Fruit fly (Drosophila melanogaster) whole organism, embryonic: Measurements from ENCODE around the gene CG12301.

Source experiments
- Ada2b ChIP-seq: fragments of 200-800 bp; sonication (Bioruptor generic); IDR thresholded peaks from 2 replicates; pipeline ENCODE4 v1.3.6; 2022; ENCODE audit warnings: missing biosample characterization, missing genetic modification characterization
- Bdp1 ChIP-seq: fragments of 200-800 bp; sonication (Bioruptor generic); optimal IDR thresholded peaks from 3 replicates; lab custom pipeline; 2016; ENCODE audit warnings: missing biosample characterization, missing genetic modification characterization
- CG10209 ChIP-seq: fragments of 200-800 bp; sonication (Bioruptor generic); optimal IDR thresholded peaks from 3 replicates; lab custom pipeline; 2017; ENCODE audit warnings: missing biosample characterization, mild to moderate bottlenecking, missing genetic modification characterization, missing genetic modification reagents
- CG11560 ChIP-seq: fragments of 200-800 bp; sonication (Bioruptor generic); IDR thresholded peaks from 3 replicates; pipeline ENCODE4 v1.3.6; 2022; ENCODE audit warnings: missing biosample characterization, missing genetic modification characterization
- CG11695 ChIP-seq: fragments of 200-800 bp; sonication (Bioruptor generic); IDR thresholded peaks from 3 replicates; pipeline ENCODE4 v1.3.6; 2022; ENCODE audit warnings: missing biosample characterization, missing genetic modification characterization
- CG11723 ChIP-seq: fragments of 200-800 bp; sonication (Bioruptor generic); optimal IDR thresholded peaks from 2 replicates; lab custom pipeline; 2017; ENCODE audit warnings: missing biosample characterization, mild to moderate bottlenecking, missing genetic modification characterization
- CG14860 ChIP-seq: fragments of 200-800 bp; sonication (Bioruptor generic); IDR thresholded peaks from 3 replicates; pipeline ENCODE4 v1.3.6; 2022; ENCODE audit warnings: missing biosample characterization, missing genetic modification characterization; ENCODE audit not compliant: partially characterized antibody
- CG17912 ChIP-seq: fragments of 200-800 bp; sonication (Bioruptor generic); optimal IDR thresholded peaks from 2 replicates; lab custom pipeline; 2018; ENCODE audit warnings: missing biosample characterization, mild to moderate bottlenecking, missing genetic modification characterization
- CG30020 ChIP-seq: fragments of 200-800 bp; optimal IDR thresholded peaks from 2 replicates; lab custom pipeline; 2019; ENCODE audit warnings: missing biosample characterization, mild to moderate bottlenecking, missing genetic modification characterization, moderate library complexity
- CG31388 ChIP-seq: fragments of 200-800 bp; sonication (Bioruptor generic); optimal IDR thresholded peaks from 2 replicates; lab custom pipeline; 2016; ENCODE audit warnings: missing biosample characterization, missing genetic modification characterization
- CG31441 ChIP-seq: fragments of 200-800 bp; sonication (Bioruptor generic); IDR thresholded peaks from 2 replicates; pipeline ENCODE4 v1.3.6; 2022; ENCODE audit warnings: missing biosample characterization, missing genetic modification characterization
- CG43689 ChIP-seq: fragments of 200-800 bp; sonication (Bioruptor generic); IDR thresholded peaks from 2 replicates; pipeline ENCODE4 v1.3.6; 2022; ENCODE audit warnings: missing biosample characterization, missing genetic modification characterization
- CG5245 ChIP-seq: fragments of 200-800 bp; sonication (Bioruptor generic); optimal IDR thresholded peaks from 3 replicates; lab custom pipeline; 2016; ENCODE audit warnings: missing biosample characterization, missing genetic modification characterization
- CG6791 ChIP-seq: fragments of 200-800 bp; sonication (Bioruptor generic); IDR thresholded peaks from 3 replicates; pipeline ENCODE4 v1.3.6; 2022; ENCODE audit warnings: missing biosample characterization, missing genetic modification characterization; ENCODE audit not compliant: partially characterized antibody
- CG7963 ChIP-seq: fragments of 200-800 bp; sonication (Bioruptor generic); IDR thresholded peaks from 3 replicates; pipeline ENCODE4 v1.3.6; 2022; ENCODE audit warnings: missing biosample characterization, missing genetic modification characterization; ENCODE audit not compliant: partially characterized antibody
- CG9727 ChIP-seq: fragments of 200-800 bp; sonication (Bioruptor generic); optimal IDR thresholded peaks from 3 replicates; lab custom pipeline; 2017; ENCODE audit warnings: missing biosample characterization, mild to moderate bottlenecking, missing genetic modification characterization
- Fer1 ChIP-seq: fragments of 200-800 bp; sonication (Bioruptor generic); optimal IDR thresholded peaks from 2 replicates; lab custom pipeline; 2017; ENCODE audit warnings: missing biosample characterization, mild to moderate bottlenecking, missing genetic modification characterization
- MESR4 ChIP-seq: fragments of 200-800 bp; sonication (Bioruptor generic); optimal IDR thresholded peaks from 2 replicates; lab custom pipeline; 2018; ENCODE audit warnings: missing biosample characterization, mild to moderate bottlenecking, missing genetic modification characterization, moderate library complexity
- MTF-1 ChIP-seq: fragments of 200-800 bp; sonication (Bioruptor generic); optimal IDR thresholded peaks from 2 replicates; lab custom pipeline; 2018; ENCODE audit warnings: missing biosample characterization, mild to moderate bottlenecking, missing genetic modification characterization, borderline replicate concordance
- Mes4 ChIP-seq: fragments of 200-800 bp; sonication (Bioruptor generic); optimal IDR thresholded peaks from 2 replicates; lab custom pipeline; 2016; ENCODE audit warnings: missing biosample characterization, missing genetic modification characterization
- Nf-YB ChIP-seq: fragments of 200-800 bp; sonication (Bioruptor generic); optimal IDR thresholded peaks from 3 replicates; lab custom pipeline; 2019; ENCODE audit warnings: missing biosample characterization, mild to moderate bottlenecking, missing genetic modification characterization, moderate library complexity
- Pdp1 ChIP-seq, 2 experiments: fragments of 200-800 bp; sonication (Bioruptor generic); optimal IDR thresholded peaks; 3 replicates each; lab custom pipeline; 2016; ENCODE audit warnings: missing biosample characterization in 2 of 2, missing genetic modification characterization in 2 of 2, mild to moderate bottlenecking in 1 of 2, moderate library complexity in 1 of 2
- Sin3A ChIP-seq: fragments of >200 bp; optimal IDR thresholded peaks from 2 replicates; lab custom pipeline; 2018
- Sry-δ ChIP-seq: fragments of 200-800 bp; sonication (Bioruptor generic); optimal IDR thresholded peaks from 2 replicates; lab custom pipeline; 2016; ENCODE audit warnings: missing biosample characterization, missing genetic modification characterization
- Xrp1 ChIP-seq: fragments of 200-800 bp; sonication (Bioruptor generic); IDR thresholded peaks from 2 replicates; pipeline ENCODE4 v1.3.6; 2022; ENCODE audit warnings: missing biosample characterization, missing genetic modification characterization
- amos ChIP-seq: fragments of 200-800 bp; sonication (Bioruptor generic); IDR thresholded peaks from 2 replicates; pipeline ENCODE4 v1.3.6; 2022; ENCODE audit warnings: missing biosample characterization, missing genetic modification characterization; ENCODE audit not compliant: partially characterized antibody
- az2 ChIP-seq: fragments of 200-800 bp; sonication (Bioruptor generic); optimal IDR thresholded peaks from 3 replicates; lab custom pipeline; 2016; ENCODE audit warnings: missing biosample characterization, missing genetic modification characterization
- bowl ChIP-seq: fragments of 200-800 bp; sonication (Bioruptor generic); IDR thresholded peaks from 2 replicates; pipeline ENCODE4 v1.3.6; 2022; ENCODE audit warnings: missing biosample characterization, missing genetic modification characterization
- chinmo ChIP-seq: fragments of 200-800 bp; sonication (Bioruptor generic); IDR thresholded peaks from 4 replicates; pipeline ENCODE4 v1.3.6; 2022; ENCODE audit warnings: missing biosample characterization, missing genetic modification characterization; ENCODE audit not compliant: partially characterized antibody
- chn ChIP-seq: fragments of 200-800 bp; sonication (Bioruptor generic); optimal IDR thresholded peaks from 2 replicates; lab custom pipeline; 2016; ENCODE audit warnings: missing biosample characterization, missing genetic modification characterization
- dan ChIP-seq: fragments of 200-800 bp; sonication (Bioruptor generic); IDR thresholded peaks from 2 replicates; pipeline ENCODE4 v1.3.6; 2022; ENCODE audit warnings: missing biosample characterization, missing genetic modification characterization
- fd3F ChIP-seq: fragments of 200-800 bp; sonication (Bioruptor generic); optimal IDR thresholded peaks from 2 replicates; lab custom pipeline; 2018; ENCODE audit warnings: missing biosample characterization, mild to moderate bottlenecking, missing genetic modification characterization, moderate library complexity
- gce ChIP-seq: fragments of 200-800 bp; sonication (Bioruptor generic); IDR thresholded peaks from 3 replicates; pipeline ENCODE4 v1.3.6; 2022; ENCODE audit warnings: missing biosample characterization, missing genetic modification characterization
- gcm ChIP-seq: fragments of 200-800 bp; sonication (Bioruptor generic); optimal IDR thresholded peaks from 2 replicates; lab custom pipeline; 2019; ENCODE audit warnings: missing biosample characterization, mild to moderate bottlenecking, missing genetic modification characterization, moderate library complexity
- gfzf ChIP-seq: fragments of 200-800 bp; sonication (Bioruptor generic); optimal IDR thresholded peaks from 2 replicates; lab custom pipeline; 2016; ENCODE audit warnings: missing biosample characterization, mild to moderate bottlenecking, missing genetic modification characterization, moderate library complexity
- gsb-n ChIP-seq: fragments of 200-800 bp; sonication (Bioruptor generic); optimal IDR thresholded peaks from 3 replicates; lab custom pipeline; 2018; ENCODE audit warnings: missing biosample characterization, mild to moderate bottlenecking, missing genetic modification characterization
- ken ChIP-seq: fragments of 200-800 bp; sonication (Bioruptor generic); IDR thresholded peaks from 3 replicates; pipeline ENCODE4 v1.3.6; 2022; ENCODE audit warnings: missing biosample characterization, missing genetic modification characterization
- nom ChIP-seq: fragments of 200-800 bp; sonication (Bioruptor generic); optimal IDR thresholded peaks from 2 replicates; lab custom pipeline; 2017; ENCODE audit warnings: missing biosample characterization, missing genetic modification characterization, mild to moderate bottlenecking, moderate library complexity, missing genetic modification reagents
- rib ChIP-seq: fragments of 200-800 bp; sonication (Bioruptor generic); IDR thresholded peaks from 2 replicates; pipeline ENCODE4 v1.3.6; 2022; ENCODE audit warnings: missing biosample characterization, missing genetic modification characterization
- sens ChIP-seq: fragments of 200-800 bp; sonication (Bioruptor generic); peaks from one replicate; lab custom pipeline; 2016; ENCODE audit warnings: missing biosample characterization, missing genetic modification characterization
- seq ChIP-seq: fragments of 200-800 bp; sonication (Bioruptor generic); IDR thresholded peaks from 2 replicates; pipeline ENCODE4 v1.3.6; 2022; ENCODE audit warnings: missing biosample characterization, missing genetic modification characterization
- sim ChIP-seq: fragments of 200-800 bp; sonication (Bioruptor generic); IDR thresholded peaks from 2 replicates; pipeline ENCODE4 v1.3.6; 2022; ENCODE audit warnings: missing biosample characterization, missing genetic modification characterization
- ssp ChIP-seq: fragments of 200-800 bp; sonication (Bioruptor generic); IDR thresholded peaks from 2 replicates; pipeline ENCODE4 v1.3.6; 2022; ENCODE audit warnings: missing biosample characterization, missing genetic modification characterization
- sug ChIP-seq: fragments of 200-800 bp; optimal IDR thresholded peaks from 2 replicates; lab custom pipeline; 2019; ENCODE audit warnings: missing biosample characterization, mild to moderate bottlenecking, missing genetic modification characterization, moderate library complexity
- tna ChIP-seq: fragments of 200-800 bp; sonication (Bioruptor generic); IDR thresholded peaks from 2 replicates; pipeline ENCODE4 v1.3.6; 2022; ENCODE audit warnings: missing biosample characterization, missing genetic modification characterization; ENCODE audit not compliant: partially characterized antibody
- trh ChIP-seq: fragments of 200-800 bp; sonication (Bioruptor generic); optimal IDR thresholded peaks from 2 replicates; lab custom pipeline; 2016; ENCODE audit warnings: missing biosample characterization, missing genetic modification characterization
- unpg ChIP-seq: fragments of 200-800 bp; sonication (Bioruptor generic); optimal IDR thresholded peaks from 3 replicates; lab custom pipeline; 2018; ENCODE audit warnings: missing biosample characterization, mild to moderate bottlenecking, missing genetic modification characterization, moderate library complexity
- vfl ChIP-seq: fragments of 200-800 bp; sonication (Bioruptor generic); optimal IDR thresholded peaks from 2 replicates; lab custom pipeline; 2016; ENCODE audit warnings: missing biosample characterization, missing genetic modification characterization
- wek ChIP-seq: fragments of 200-800 bp; sonication (Bioruptor generic); optimal IDR thresholded peaks from 3 replicates; lab custom pipeline; 2018; ENCODE audit warnings: missing biosample characterization, mild to moderate bottlenecking, missing genetic modification characterization, moderate library complexity
- zfh1 ChIP-seq: fragments of 200-800 bp; sonication (Bioruptor generic); IDR thresholded peaks from 3 replicates; pipeline ENCODE4 v1.3.6; 2022; ENCODE audit warnings: missing biosample characterization, missing genetic modification characterization

The CG12301 gene

DNA sequence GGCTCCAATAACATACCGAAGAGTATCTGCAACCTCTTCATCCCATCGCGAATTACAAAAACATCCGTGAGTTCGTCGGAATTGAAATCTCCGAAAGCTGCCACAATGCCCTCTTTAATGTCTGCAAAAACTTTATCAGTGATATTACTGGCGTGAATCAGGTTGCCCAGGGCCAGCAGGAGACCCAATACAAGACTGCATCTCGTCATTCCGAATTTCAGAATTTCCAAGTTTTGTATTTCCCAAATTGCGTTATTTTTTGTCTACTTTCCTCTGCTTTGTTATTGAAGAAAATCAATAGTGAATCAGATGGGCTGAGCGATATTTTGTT, 17.9 kb upstream of the CG12301 start (continued):
- no peak for TF ChIP-seq Xrp1 (GFP tag; lab: Robert Waterston, UW)
- TF ChIP-seq CG10209, result no peak
- TF ChIP-seq bowl, result no peak
- TF ChIP-seq MESR4 (GFP tag; lab: Kevin White, UChicago), result peak; percentile 80
- TF ChIP-seq Ada2b (GFP tag; lab: Robert Waterston, UW), result no peak
- no peak for TF ChIP-seq Mes4 (GFP tag; lab: Kevin White, UChicago)
- TF ChIP-seq wek (GFP tag; lab: Kevin White, UChicago), result no peak
- no peak for TF ChIP-seq dan
- peak; percentile 50; the same call in 1 of the 3 replicates for TF ChIP-seq CG7963
- no peak for TF ChIP-seq nom
- TF ChIP-seq gce, result 0 out of 3 replicates have a peak, but pooled peaks have one; percentile 6
- no peak for TF ChIP-seq sim
- no peak for TF ChIP-seq CG5245 (GFP tag; lab: Kevin White, UChicago)
- no peak for TF ChIP-seq rib (GFP tag; lab: Robert Waterston, UW)
- TF ChIP-seq CG9727, result no peak
- TF ChIP-seq Sry-δ (GFP tag; lab: Kevin White, UChicago), result peak; percentile 38
- peak; percentile 27 for TF ChIP-seq Fer1 (GFP tag; lab: Kevin White, UChicago)
- TF ChIP-seq CG30020 (tag; lab: Kevin White, UChicago), result no peak
- TF ChIP-seq CG14860 (GFP tag; lab: Robert Waterston, UW), result no peak

DNA sequence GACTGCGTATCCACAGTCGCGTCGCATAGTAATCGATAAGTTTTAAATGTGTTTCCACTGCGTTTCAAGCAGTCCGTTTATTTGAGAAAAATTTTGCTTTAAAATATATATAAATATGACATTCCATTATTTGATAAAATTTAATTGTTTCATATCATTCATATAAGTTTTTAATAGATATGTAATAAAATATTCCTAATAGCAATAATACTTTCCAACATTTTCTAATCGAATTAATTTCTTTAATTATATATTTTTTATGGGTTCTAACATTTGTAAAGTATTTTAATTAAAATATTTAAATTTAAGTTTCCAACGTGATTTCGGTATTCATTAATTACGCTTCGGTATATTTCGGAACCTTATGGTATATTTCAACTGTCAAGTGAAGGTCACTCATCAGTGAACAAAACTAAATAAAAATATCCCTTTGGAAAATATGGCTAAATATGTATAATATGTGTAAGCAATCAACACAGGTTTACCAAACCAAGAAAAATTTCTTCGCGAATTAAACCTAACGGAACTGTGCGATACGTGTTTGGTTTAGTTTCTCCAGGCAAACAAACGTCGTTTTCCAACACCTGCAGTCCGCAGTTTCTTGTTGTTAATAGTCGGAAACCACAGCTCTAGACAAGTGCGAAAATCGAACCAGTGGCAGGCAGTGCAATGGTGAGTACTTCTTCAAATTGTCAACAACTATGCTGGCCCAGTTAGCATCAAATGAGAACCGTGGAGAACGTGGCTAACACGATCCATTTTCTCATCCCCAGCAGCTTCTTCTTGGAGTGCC, 17.3 kb upstream of the CG12301 start, which contains the start of the genes CG7739 and SCCRO:
TSS of gene CG7739 (minus strand) at position 8 of the 793 bp plus-strand sequence.
TSS of gene SCCRO (plus strand) at position 370 of the 793 bp plus-strand sequence.
- peak; percentile 46; the same call in 2 of the 3 replicates for TF ChIP-seq CG6791
- peak; percentile 65 for TF ChIP-seq gsb-n
- TF ChIP-seq amos, result peak; percentile 71; the same call in 1 of the 2 replicates
- no peak; the same call in 2 of the 3 replicates for TF ChIP-seq CG11560 (tag; lab: Robert Waterston, UW)
- no peak for TF ChIP-seq CG43689 (GFP tag; lab: Robert Waterston, UW)
- TF ChIP-seq unpg (GFP tag; lab: Kevin White, UChicago), result peak; percentile 61
- TF ChIP-seq ken (GFP tag; lab: Robert Waterston, UW), result 0 out of 3 replicates have a peak, but pooled peaks have one; percentile 52
- peak; percentile 49 for TF ChIP-seq chn
- TF ChIP-seq gfzf (GFP tag; lab: Kevin White, UChicago), result peak; percentile 66
- peak; percentile 81 for TF ChIP-seq CG31441
- 0 out of 4 replicates have a peak, but pooled peaks have one; percentile 46 for TF ChIP-seq chinmo
- no peak for TF ChIP-seq trh
- TF ChIP-seq Bdp1 (GFP tag; lab: Kevin White, UChicago), result peak; percentile 35
- TF ChIP-seq CG11695 (GFP tag; lab: Robert Waterston, UW), result peak; percentile 75
- peak; percentile 27 for TF ChIP-seq Nf-YB (GFP tag; lab: Kevin White, UChicago)
- TF ChIP-seq CG11723 (GFP tag; lab: Kevin White, UChicago), result no peak
- TF ChIP-seq sens (GFP tag; lab: Kevin White, UChicago), result peak; percentile 58
- peak; percentile 28 for TF ChIP-seq CG17912 (GFP tag; lab: Kevin White, UChicago)
- TF ChIP-seq zfh1, result peak; percentile 64; the same call in 2 of the 3 replicates
- peak in 1 of 2 experiments; percentile 3 for TF ChIP-seq Pdp1 (GFP tag; optimal IDR thresholded peaks at IDR 0.05; lab: Kevin White, UChicago)
- TF ChIP-seq fd3F, result peak; percentile 59
- no peak for TF ChIP-seq CG31388 (GFP tag; lab: Kevin White, UChicago)
- TF ChIP-seq az2, result peak; percentile 15
- no peak for TF ChIP-seq tna (GFP tag; lab: Robert Waterston, UW)
- peak; percentile 83 for TF ChIP-seq ssp
- TF ChIP-seq seq (GFP tag; lab: Robert Waterston, UW), result no peak
- TF ChIP-seq MTF-1, result no peak
- TF ChIP-seq sug (tag; lab: Kevin White, UChicago), result peak; percentile 17
- peak; percentile 14 for TF ChIP-seq vfl (GFP tag; lab: Kevin White, UChicago)
- TF ChIP-seq gcm, result peak; percentile 10
- TF ChIP-seq Sin3A (lab: Kevin White, UChicago), result peak; percentile 66
